Fruit fly (Drosophila melanogaster): ENCODE data around the gene mtd.
A peak's percentile ranks its signal among the peaks of the same experiment; 100 is the strongest.

mtd gene

DNA sequence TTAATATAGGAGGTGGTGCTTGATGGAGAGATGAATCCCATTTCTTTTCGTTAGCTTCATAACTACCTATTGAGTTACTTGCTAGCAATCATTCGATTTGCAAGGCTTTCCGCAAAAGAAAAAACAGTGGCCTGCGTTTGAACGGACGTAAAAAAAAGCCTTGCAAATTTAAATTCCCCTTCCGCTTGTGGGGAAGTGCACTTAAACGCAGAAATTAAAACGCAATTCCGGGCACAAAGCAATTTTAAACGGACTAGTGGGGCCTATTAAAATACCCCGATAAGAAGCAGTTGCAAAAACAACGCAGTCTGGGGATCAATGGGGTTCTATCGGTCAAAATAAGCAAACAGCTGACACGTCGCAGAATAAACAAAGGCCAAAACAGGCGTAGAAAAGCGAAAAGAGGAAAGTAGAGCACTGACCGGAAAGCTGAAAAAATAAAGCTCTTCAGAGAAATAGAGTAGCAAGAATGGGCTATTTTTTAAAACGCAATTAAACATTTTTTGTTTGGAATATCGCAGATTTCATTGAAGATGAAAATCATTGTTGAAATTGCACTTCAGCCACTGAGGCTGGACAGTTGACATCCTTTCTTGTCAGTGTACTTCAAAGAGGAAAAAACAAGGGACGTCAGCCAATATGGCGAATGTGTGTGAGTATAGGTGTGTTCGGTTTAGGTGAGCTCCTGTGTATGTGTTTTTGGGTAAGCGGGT, 99.6 kb downstream of the mtd start (continued):
- TF ChIP-seq CG11504 (tag; optimal IDR thresholded peaks at IDR 0.05) (peak; percentile 5), H2.0 (GFP tag; IDR thresholded peaks at IDR 0.05) (0 out of 2 replicates have a peak, but pooled peaks have one; percentile 11), tio (GFP tag; optimal IDR thresholded peaks at IDR 0.05) (peak; percentile 20), Mrtf (GFP tag; IDR thresholded peaks at IDR 0.05) (no peak), MTF-1 (GFP tag; optimal IDR thresholded peaks at IDR 0.05; ENCODE audit: borderline replicate concordance) (no peak), lilli (GFP tag; optimal IDR thresholded peaks at IDR 0.05) (peak; percentile 13), CG6254 (GFP tag; optimal IDR thresholded peaks at IDR 0.05) (no peak), luna (GFP tag; optimal IDR thresholded peaks at IDR 0.05) (no peak), Sry-β (GFP tag; optimal IDR thresholded peaks at IDR 0.05) (no peak), CG12391 (tag; optimal IDR thresholded peaks at IDR 0.05) (no peak), Xrp1 (GFP tag; IDR thresholded peaks at IDR 0.05) (peak; percentile 21; the same call in 1 of the 2 replicates), CG34224 (GFP tag; IDR thresholded peaks at IDR 0.05; ENCODE audit: partially characterized antibody) (no peak), CG34422 (GFP tag; IDR thresholded peaks at IDR 0.05) (no peak), CG2202 (tag; optimal IDR thresholded peaks at IDR 0.05) (no peak), CG17359 (tag; optimal IDR thresholded peaks at IDR 0.05) (peak; percentile 21), gsb-n (tag; optimal IDR thresholded peaks at IDR 0.05) (no peak), zfh2 (GFP tag; optimal IDR thresholded peaks at IDR 0.05) (peak; percentile 24), CkIIα-i1 (GFP tag; IDR thresholded peaks at IDR 0.05) (no peak), ato (GFP tag; IDR thresholded peaks at IDR 0.05; ENCODE audit: partially characterized antibody) (no peak), Drgx (GFP tag; IDR thresholded peaks at IDR 0.05) (peak; percentile 46), CG7271 (tag; optimal IDR thresholded peaks at IDR 0.05) (no peak), mirr (GFP tag; optimal IDR thresholded peaks at IDR 0.05) (no peak), CG8290 (GFP tag; optimal IDR thresholded peaks at IDR 0.05) (no peak), CG8290 (tag; optimal IDR thresholded peaks at IDR 0.05) (no peak), ken (GFP tag; IDR thresholded peaks at IDR 0.05) (no peak), CG6689 (GFP tag; IDR thresholded peaks at IDR 0.05) (no peak)

dm6 chr3R:5249308-5249707, 100.9 kb downstream of the mtd start:
- no peak for TF ChIP-seq CG3065 (GFP tag; optimal IDR thresholded peaks at IDR 0.05)
- no peak for TF ChIP-seq Camta (GFP tag; optimal IDR thresholded peaks at IDR 0.05)
- no peak for TF ChIP-seq run (tag; optimal IDR thresholded peaks at IDR 0.05)
- TF ChIP-seq Mrtf (GFP tag; IDR thresholded peaks at IDR 0.05), result no peak
- no peak for TF ChIP-seq toy (GFP tag; IDR thresholded peaks at IDR 0.05)
- TF ChIP-seq gt (GFP tag; IDR thresholded peaks at IDR 0.05), result no peak
- no peak for TF ChIP-seq GATAe (GFP tag; conservative IDR thresholded peaks at IDR 0.05)
- TF ChIP-seq caup (GFP tag; optimal IDR thresholded peaks at IDR 0.05; ENCODE audit: severe bottlenecking), result no peak
- TF ChIP-seq CG15696 (tag; optimal IDR thresholded peaks at IDR 0.05), result no peak
- TF ChIP-seq CG2129 (GFP tag; IDR thresholded peaks at IDR 0.05; ENCODE audit: partially characterized antibody), result no peak
- no peak for TF ChIP-seq CG1024 (GFP tag; IDR thresholded peaks at IDR 0.05)
- TF ChIP-seq btn (GFP tag; optimal IDR thresholded peaks at IDR 0.05), result no peak
- TF ChIP-seq NC2α (GFP tag; optimal IDR thresholded peaks at IDR 0.05), result no peak
- TF ChIP-seq CG7928 (GFP tag; optimal IDR thresholded peaks at IDR 0.05), result no peak

dm6 chr3R:5246950-5247349, 103.3 kb downstream of the mtd start:
- TF ChIP-seq al (GFP tag; IDR thresholded peaks at IDR 0.05) (no peak), CG31365 (tag; optimal IDR thresholded peaks at IDR 0.05) (no peak), CG13624 (GFP tag; optimal IDR thresholded peaks at IDR 0.05) (no peak), CG13287 (GFP tag; IDR thresholded peaks at IDR 0.05; ENCODE audit: partially characterized antibody) (0 out of 2 replicates have a peak, but pooled peaks have one; percentile 4), Dip2 (GFP tag; IDR thresholded peaks at IDR 0.05) (no peak), Asciz (GFP tag; optimal IDR thresholded peaks at IDR 0.05) (no peak), dati (GFP tag; IDR thresholded peaks at IDR 0.05) (no peak), CG18476 (GFP tag; optimal IDR thresholded peaks at IDR 0.05) (no peak), CG17612 (GFP tag; IDR thresholded peaks at IDR 0.05) (no peak), vvl (GFP tag; IDR thresholded peaks at IDR 0.05) (peak; percentile 33; the same call in 1 of the 2 replicates), CG6683 (GFP tag; optimal IDR thresholded peaks at IDR 0.05) (no peak), pnt (GFP tag; optimal IDR thresholded peaks at IDR 0.05) (no peak)

All from whole organism, embryonic.